Comparison of ENCODE assay signal across 5 worm cellular contexts in genomic region chrIII:12556104-12556503, ce11.
TF ChIP-seq lines count a peak whose summit lies in the region.

No protein-coding gene starts in this region.

TF ChIP-seq in whole organism, L1 larva, 84 proteins besides CTCF, POLR2A, EP300 and RAD21 (continued from another document and continues in another):
- peak; percentile 62 to 68 for TF ChIP-seq lsy-2 (tag; optimal IDR thresholded peaks at IDR 0.05; lab: Kevin White, UChicago)
- TF ChIP-seq nhr-84 (tag; optimal IDR thresholded peaks at IDR 0.05; lab: Kevin White, UChicago), result no peak
- no peak for TF ChIP-seq sox-4 (tag; optimal IDR thresholded peaks at IDR 0.05; lab: Kevin White, UChicago)
- no peak for TF ChIP-seq fkh-10 (GFP tag; optimal IDR thresholded peaks at IDR 0.05; lab: Kevin White, UChicago)
- peak; percentile 64 for TF ChIP-seq nhr-20 (tag; optimal IDR thresholded peaks at IDR 0.05; lab: Kevin White, UChicago)
- TF ChIP-seq tlp-1 (tag; optimal IDR thresholded peaks at IDR 0.05; lab: Kevin White, UChicago), result no peak
- TF ChIP-seq blmp-1 (tag; optimal IDR thresholded peaks at IDR 0.05; lab: Kevin White, UChicago), result no peak
- TF ChIP-seq nhr-11 (tag; optimal IDR thresholded peaks at IDR 0.05; lab: Kevin White, UChicago), result peak; percentile 6
- no peak for TF ChIP-seq nhr-28 (tag; optimal IDR thresholded peaks at IDR 0.05; lab: Kevin White, UChicago)
- TF ChIP-seq rnt-1 (tag; optimal IDR thresholded peaks at IDR 0.05; lab: Kevin White, UChicago), result peak; percentile 90
- TF ChIP-seq pag-3 (tag; optimal IDR thresholded peaks at IDR 0.05; lab: Kevin White, UChicago; ENCODE audit: borderline replicate concordance, insufficient read depth), result no peak
- peak; percentile 53 to 59 for TF ChIP-seq efl-1 (optimal IDR thresholded peaks at IDR 0.05; lab: Kevin White, UChicago)
- peak; percentile 41 to 93 for TF ChIP-seq efl-1 (GFP tag; optimal IDR thresholded peaks at IDR 0.05 in 1 of 2; lab: Kevin White, UChicago)
- no peak for TF ChIP-seq nhr-76 (tag; optimal IDR thresholded peaks at IDR 0.05; lab: Kevin White, UChicago)
- peak; percentile 81 for TF ChIP-seq dsc-1 (tag; optimal IDR thresholded peaks at IDR 0.05; lab: Kevin White, UChicago)
- no peak for TF ChIP-seq unc-30 (tag; optimal IDR thresholded peaks at IDR 0.05; lab: Kevin White, UChicago)
- no peak for TF ChIP-seq efl-3 (GFP tag; optimal IDR thresholded peaks at IDR 0.05; lab: Kevin White, UChicago)
- peak in 1 of 2 experiments; percentile 82 for TF ChIP-seq mdl-1 (tag; optimal IDR thresholded peaks at IDR 0.05; lab: Kevin White, UChicago)
- TF ChIP-seq nhr-237 (tag; optimal IDR thresholded peaks at IDR 0.05; lab: Kevin White, UChicago), result no peak
- TF ChIP-seq snu-23 (GFP tag; optimal IDR thresholded peaks at IDR 0.05; lab: Kevin White, UChicago), result peak; percentile 71
- no peak for TF ChIP-seq pax-3 (tag; optimal IDR thresholded peaks at IDR 0.05; lab: Kevin White, UChicago)
- peak; percentile 68 for TF ChIP-seq nhr-47 (tag; optimal IDR thresholded peaks at IDR 0.05; lab: Kevin White, UChicago)
- peak; percentile 28 for TF ChIP-seq mep-1 (tag; optimal IDR thresholded peaks at IDR 0.05; lab: Kevin White, UChicago)
- no peak for TF ChIP-seq elt-2 (tag; optimal IDR thresholded peaks at IDR 0.05; lab: Kevin White, UChicago)
- peak in 2 of 3 experiments; percentile 20 to 44 for TF ChIP-seq ceh-82 (tag; optimal IDR thresholded peaks at IDR 0.05; lab: Kevin White, UChicago)
- TF ChIP-seq egl-13 (tag; optimal IDR thresholded peaks at IDR 0.05; lab: Kevin White, UChicago), result no peak

TF ChIP-seq in whole organism, L2 larva, 48 proteins besides CTCF, POLR2A, EP300 and RAD21 (continued from another document):
- TF ChIP-seq ztf-11 (tag; optimal IDR thresholded peaks at IDR 0.05; lab: Kevin White, UChicago) (no peak), egl-27 (tag; optimal IDR thresholded peaks at IDR 0.05; lab: Kevin White, UChicago) (peak; percentile 40), Y55F3AM.14 (GFP tag; optimal IDR thresholded peaks at IDR 0.05; lab: Kevin White, UChicago) (peak; percentile 42), crh-2 (tag; optimal IDR thresholded peaks at IDR 0.05; lab: Kevin White, UChicago) (peak; percentile 13), lsy-2 (tag; optimal IDR thresholded peaks at IDR 0.05; lab: Kevin White, UChicago) (peak in 1 of 2 experiments; percentile 72), unc-55 (GFP tag; optimal IDR thresholded peaks at IDR 0.05; lab: Kevin White, UChicago) (peak; percentile 58), ama-1 (optimal IDR thresholded peaks at IDR 0.05; lab: Kevin White, UChicago) (no peak), nhr-129 (tag; optimal IDR thresholded peaks at IDR 0.05; lab: Kevin White, UChicago) (peak; percentile 70), ztf-4 (tag; optimal IDR thresholded peaks at IDR 0.05; lab: Kevin White, UChicago) (peak; percentile 29), sem-4 (tag; optimal IDR thresholded peaks at IDR 0.05; lab: Kevin White, UChicago) (peak; percentile 83)

TF ChIP-seq in whole organism, L3 larva, 47 proteins besides CTCF, POLR2A, EP300 and RAD21 (continued from another document):
- TF ChIP-seq ama-1 (optimal IDR thresholded peaks at IDR 0.05; lab: Kevin White, UChicago) (peak; percentile 8), nhr-43 (tag; optimal IDR thresholded peaks at IDR 0.05; lab: Kevin White, UChicago; ENCODE audit: poor library complexity, severe bottlenecking) (no peak), elt-3 (tag; optimal IDR thresholded peaks at IDR 0.05; lab: Kevin White, UChicago) (no peak), ztf-4 (tag; optimal IDR thresholded peaks at IDR 0.05; lab: Kevin White, UChicago) (peak; percentile 11), fos-1 (tag; optimal IDR thresholded peaks at IDR 0.05; lab: Kevin White, UChicago) (no peak), hmg-11 (tag; optimal IDR thresholded peaks at IDR 0.05; lab: Kevin White, UChicago) (peak; percentile 66), unc-62 (GFP tag; optimal IDR thresholded peaks at IDR 0.05; lab: Kevin White, UChicago) (peak; percentile 59), ceh-16 (tag; optimal IDR thresholded peaks at IDR 0.05; lab: Kevin White, UChicago) (no peak), egl-27 (tag; optimal IDR thresholded peaks at IDR 0.05; lab: Kevin White, UChicago) (no peak), ZK546.5 (tag; optimal IDR thresholded peaks at IDR 0.05; lab: Kevin White, UChicago) (no peak), pha-4 (tag; optimal IDR thresholded peaks at IDR 0.05; lab: Kevin White, UChicago) (no peak), lin-15B (tag; optimal IDR thresholded peaks at IDR 0.05; lab: Kevin White, UChicago) (peak; percentile 32), egl-5 (tag; optimal IDR thresholded peaks at IDR 0.05; lab: Kevin White, UChicago) (no peak), mml-1 (tag; optimal IDR thresholded peaks at IDR 0.05; lab: Kevin White, UChicago) (no peak), nhr-12 (tag; optimal IDR thresholded peaks at IDR 0.05; lab: Kevin White, UChicago) (no peak), skn-1 (tag; optimal IDR thresholded peaks at IDR 0.05; lab: Kevin White, UChicago) (no peak), pqm-1 (tag; optimal IDR thresholded peaks at IDR 0.05; lab: Kevin White, UChicago) (no peak), daf-12 (tag; optimal IDR thresholded peaks at IDR 0.05; lab: Kevin White, UChicago) (no peak), unc-39 (tag; optimal IDR thresholded peaks at IDR 0.05; lab: Kevin White, UChicago) (no peak), ceh-82 (tag; optimal IDR thresholded peaks at IDR 0.05; lab: Kevin White, UChicago) (no peak), elt-1 (tag; optimal IDR thresholded peaks at IDR 0.05; lab: Kevin White, UChicago) (peak; percentile 60), fkh-10 (GFP tag; optimal IDR thresholded peaks at IDR 0.05; lab: Kevin White, UChicago) (no peak), ztf-11 (tag; optimal IDR thresholded peaks at IDR 0.05; lab: Kevin White, UChicago) (no peak), nfya-1 (tag; optimal IDR thresholded peaks at IDR 0.05; lab: Kevin White, UChicago; ENCODE audit: insufficient read depth) (peak; percentile 89), tbx-2 (tag; optimal IDR thresholded peaks at IDR 0.05; lab: Kevin White, UChicago) (peak; percentile 1), nhr-11 (tag; optimal IDR thresholded peaks at IDR 0.05; lab: Kevin White, UChicago) (peak; percentile 27), ceh-28 (tag; optimal IDR thresholded peaks at IDR 0.05; lab: Kevin White, UChicago) (no peak), nhr-77 (tag; optimal IDR thresholded peaks at IDR 0.05; lab: Kevin White, UChicago) (no peak), nhr-23 (tag; optimal IDR thresholded peaks at IDR 0.05; lab: Kevin White, UChicago) (no peak), nhr-237 (tag; optimal IDR thresholded peaks at IDR 0.05; lab: Kevin White, UChicago) (no peak), elt-2 (tag; optimal IDR thresholded peaks at IDR 0.05; lab: Kevin White, UChicago) (no peak), aly-2 (tag; optimal IDR thresholded peaks at IDR 0.05; lab: Kevin White, UChicago) (no peak)

TF ChIP-seq in whole organism, L4 larva, 104 proteins besides CTCF, POLR2A, EP300 and RAD21 (continued from another document and continues in another):
- TF ChIP-seq duxl-1 (tag; optimal IDR thresholded peaks at IDR 0.05; lab: Kevin White, UChicago; ENCODE audit: poor library complexity) (no peak), arid-1 (GFP tag; conservative IDR thresholded peaks at IDR 0.05; lab: Robert Waterston, UW) (no peak), aly-2 (tag; optimal IDR thresholded peaks at IDR 0.05; lab: Kevin White, UChicago) (no peak), hmg-1.1 (GFP tag; IDR thresholded peaks at IDR 0.05; lab: Robert Waterston, UW) (peak; percentile 61), daf-19 (GFP tag; conservative IDR thresholded peaks at IDR 0.05; lab: Robert Waterston, UW) (no peak), nhr-111 (GFP tag; optimal IDR thresholded peaks at IDR 0.05; lab: Kevin White, UChicago) (no peak), Y48G9A.11 (GFP tag; IDR thresholded peaks at IDR 0.05; lab: Robert Waterston, UW) (no peak), unc-39 (tag; optimal IDR thresholded peaks at IDR 0.05; lab: Kevin White, UChicago) (no peak), nhr-41 (GFP tag; IDR thresholded peaks at IDR 0.05; lab: Robert Waterston, UW) (no peak), ceh-32 (tag; optimal IDR thresholded peaks at IDR 0.05; lab: Kevin White, UChicago; ENCODE audit: poor library complexity) (no peak), jun-1 (tag; optimal IDR thresholded peaks at IDR 0.05; lab: Kevin White, UChicago) (no peak), dmd-6 (GFP tag; IDR thresholded peaks at IDR 0.05; lab: Robert Waterston, UW) (peak; percentile 62), lin-39 (tag; optimal IDR thresholded peaks at IDR 0.05; lab: Kevin White, UChicago) (no peak), mdl-1 (tag; optimal IDR thresholded peaks at IDR 0.05; lab: Kevin White, UChicago) (peak; percentile 12 to 83), snpc-1.2 (GFP tag; IDR thresholded peaks at IDR 0.05; lab: Robert Waterston, UW) (no peak), gei-8 (GFP tag; optimal IDR thresholded peaks at IDR 0.05; lab: Kevin White, UChicago) (no peak), spr-3 (GFP tag; optimal IDR thresholded peaks at IDR 0.05; lab: Kevin White, UChicago) (no peak), ama-1 (optimal IDR thresholded peaks at IDR 0.05; lab: Kevin White, UChicago) (no peak), hlh-11 (tag; optimal IDR thresholded peaks at IDR 0.05; lab: Kevin White, UChicago) (peak; percentile 80), ctbp-1 (GFP tag; IDR thresholded peaks at IDR 0.05; lab: Robert Waterston, UW) (no peak), set-16 (GFP tag; IDR thresholded peaks at IDR 0.05; lab: Robert Waterston, UW) (peak; percentile 62; the same call in 1 of the 2 replicates), ZK546.5 (tag; optimal IDR thresholded peaks at IDR 0.05; lab: Kevin White, UChicago) (no peak), attf-4 (tag; optimal IDR thresholded peaks at IDR 0.05; lab: Kevin White, UChicago) (no peak), ZK337.2 (GFP tag; IDR thresholded peaks at IDR 0.05; lab: Robert Waterston, UW) (no peak), zfp-2 (tag; optimal IDR thresholded peaks at IDR 0.05; lab: Kevin White, UChicago) (no peak), lim-7 (GFP tag; IDR thresholded peaks at IDR 0.05; lab: Robert Waterston, UW) (no peak), lin-15B (tag; optimal IDR thresholded peaks at IDR 0.05; lab: Kevin White, UChicago) (no peak), Y75B8A.6 (GFP tag; IDR thresholded peaks at IDR 0.05; lab: Robert Waterston, UW) (no peak), lin-13 (GFP tag; optimal IDR thresholded peaks at IDR 0.05; lab: Kevin White, UChicago) (no peak), dpl-1 (GFP tag; optimal IDR thresholded peaks at IDR 0.05; lab: Kevin White, UChicago) (peak; percentile 5), nhr-102 (tag; optimal IDR thresholded peaks at IDR 0.05; lab: Kevin White, UChicago) (no peak), pha-4 (GFP tag; IDR thresholded peaks at IDR 0.05; lab: Robert Waterston, UW) (no peak), pha-4 (tag; optimal IDR thresholded peaks at IDR 0.05; lab: Kevin White, UChicago) (no peak), egl-27 (tag; optimal IDR thresholded peaks at IDR 0.05; lab: Kevin White, UChicago) (no peak), ceh-20 (GFP tag; IDR thresholded peaks at IDR 0.05; lab: Robert Waterston, UW) (peak; percentile 88), F49E8.2 (tag; optimal IDR thresholded peaks at IDR 0.05; lab: Kevin White, UChicago; ENCODE audit: borderline replicate concordance) (no peak), aha-1 (tag; lab: Kevin White, UChicago) (no peak), zag-1 (tag; optimal IDR thresholded peaks at IDR 0.05; lab: Kevin White, UChicago) (no peak), ceh-82 (tag; optimal IDR thresholded peaks at IDR 0.05; lab: Kevin White, UChicago) (no peak)

TF ChIP-seq in whole organism, late embryonic, 69 proteins besides CTCF, POLR2A, EP300 and RAD21 (continued from another document):
- peak; percentile 71 for TF ChIP-seq nfya-1 (tag; optimal IDR thresholded peaks at IDR 0.05; lab: Kevin White, UChicago)
